Fruit fly (Drosophila melanogaster): ENCODE data around the gene CG3546.

Gene CG3546

DNA sequence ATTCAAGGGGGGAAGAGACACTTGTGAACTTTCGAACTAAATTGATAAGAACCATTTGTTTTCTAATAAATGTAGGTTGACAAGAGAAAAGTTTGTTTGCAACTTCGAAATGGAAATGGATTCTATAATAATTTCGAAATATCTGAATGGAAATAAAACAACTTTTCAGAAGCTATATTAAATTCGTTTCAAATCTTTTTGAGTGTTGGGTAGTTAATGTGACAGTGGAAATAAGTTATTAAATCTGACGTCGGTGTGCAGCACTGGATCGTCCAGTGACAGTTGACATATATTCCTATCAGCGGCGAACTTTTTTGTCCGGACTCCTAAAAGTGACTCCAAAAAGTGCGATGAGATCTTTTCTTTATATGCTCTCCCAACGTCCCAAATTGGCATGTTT, 15.5 kb upstream of the CG3546 start, which contains the start of gene CG3568:
Gene CG3568, plus strand, starts transcription at position 278 of the 400 bp plus-strand sequence.
- no peak for TF ChIP-seq CG14655 (GFP tag; optimal IDR thresholded peaks at IDR 0.05)
- no peak for TF ChIP-seq fd96Ca (GFP tag; IDR thresholded peaks at IDR 0.05)
- TF ChIP-seq CG8159 (tag; optimal IDR thresholded peaks at IDR 0.05), result no peak
- TF ChIP-seq CG8301 (tag; optimal IDR thresholded peaks at IDR 0.05), result no peak
- TF ChIP-seq gl (tag; optimal IDR thresholded peaks at IDR 0.05), result no peak
- no peak for TF ChIP-seq CG9948 (tag; optimal IDR thresholded peaks at IDR 0.05)
- TF ChIP-seq CG12605 (GFP tag; IDR thresholded peaks at IDR 0.05), result no peak
- no peak for TF ChIP-seq EcR (GFP tag; optimal IDR thresholded peaks at IDR 0.05)

DNA sequence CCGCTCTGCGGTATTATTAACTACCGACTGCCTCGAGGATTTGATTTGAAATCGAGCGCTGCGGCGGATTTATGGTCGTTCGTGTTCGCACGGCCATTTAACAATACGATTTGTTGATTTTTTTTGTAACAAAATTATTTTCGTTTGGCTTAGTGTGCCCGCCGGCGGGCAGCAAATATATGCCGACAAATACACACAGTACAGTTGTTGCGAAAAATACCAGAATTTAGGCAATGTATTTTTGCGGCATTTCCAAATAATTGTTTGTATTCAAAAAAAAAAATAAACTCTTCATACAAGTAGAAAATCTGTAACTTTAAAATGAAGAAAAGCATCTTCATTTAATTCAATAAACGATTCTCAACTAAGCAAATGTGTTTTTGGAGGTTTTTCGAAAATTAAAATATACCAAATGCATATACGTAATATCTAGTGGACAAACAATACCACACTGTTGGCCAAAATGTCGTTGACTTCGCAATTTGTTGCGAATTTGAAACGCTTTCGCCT, 9.2 kb upstream of the CG3546 start, which contains the start of the genes Usf and CG15912:
Gene Usf, minus strand, starts transcription at position 184 of the 510 bp plus-strand sequence.
Gene CG15912, plus strand, starts transcription at position 460 of the 510 bp plus-strand sequence.
- no peak for TF ChIP-seq CG10348 (GFP tag; IDR thresholded peaks at IDR 0.05)
- TF ChIP-seq EcR (GFP tag; optimal IDR thresholded peaks at IDR 0.05), result peak; percentile 57

DNA sequence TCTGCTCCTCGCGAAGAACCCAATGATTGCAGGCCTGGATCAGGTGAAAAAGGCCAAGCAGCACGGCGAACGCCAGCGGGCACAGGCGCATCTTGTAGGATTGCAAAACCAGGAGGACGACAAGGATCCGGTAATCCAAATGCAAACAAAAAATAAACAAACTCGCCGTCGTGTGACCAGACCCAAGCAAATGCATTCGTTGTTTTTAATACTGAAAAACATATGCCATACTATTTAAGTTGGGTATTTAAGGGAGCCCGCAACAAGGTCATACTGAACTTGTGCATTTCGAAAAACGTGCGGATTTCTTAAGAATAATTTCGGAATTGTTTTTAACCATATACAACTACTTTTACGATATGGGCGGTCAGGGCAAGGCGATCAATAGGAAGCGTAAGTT, 6.2 kb upstream of the CG3546 start, which contains the start of the genes CG11436 and CG3527:
Gene CG11436, minus strand, starts transcription at position 162 of the 400 bp plus-strand sequence.
Gene CG3527, plus strand, starts transcription at position 257 of the 400 bp plus-strand sequence.
- TF ChIP-seq EcR (GFP tag; optimal IDR thresholded peaks at IDR 0.05), result peak; percentile 12
- no peak for TF ChIP-seq CG32121 (GFP tag; IDR thresholded peaks at IDR 0.05)

DNA sequence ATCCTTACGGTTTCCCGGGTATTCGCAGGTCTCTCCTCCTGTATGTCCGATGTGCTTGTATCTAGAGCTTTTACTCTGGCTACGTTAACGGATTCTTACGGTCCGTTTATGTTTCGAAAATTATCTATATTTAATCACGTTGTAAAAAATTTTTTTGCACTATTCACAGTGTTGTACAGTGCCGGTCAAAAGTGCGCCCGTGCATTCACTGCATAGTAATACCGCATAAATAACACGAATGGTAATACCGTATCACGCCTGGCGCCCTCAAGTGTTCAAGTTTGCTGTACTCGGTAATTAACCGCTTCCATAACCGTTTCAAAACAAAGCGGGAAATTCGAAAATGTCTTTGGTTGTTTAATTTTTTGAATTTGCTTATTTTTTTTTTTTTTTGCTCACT, 3.9 kb upstream of the CG3546 start, which contains the start of gene CG11444:
Gene CG11444, minus strand, starts transcription at position 400 of the 400 bp plus-strand sequence.
- no peak for TF ChIP-seq rn (GFP tag; IDR thresholded peaks at IDR 0.05)
- peak; percentile 7 for TF ChIP-seq EcR (GFP tag; optimal IDR thresholded peaks at IDR 0.05)
- no peak for TF ChIP-seq CG15710 (tag; optimal IDR thresholded peaks at IDR 0.05)
- TF ChIP-seq CG32121 (GFP tag; IDR thresholded peaks at IDR 0.05), result peak; percentile 43
- TF ChIP-seq D1 (tag; optimal IDR thresholded peaks at IDR 0.05), result no peak
- TF ChIP-seq CG14655 (GFP tag; optimal IDR thresholded peaks at IDR 0.05), result no peak
- no peak for TF ChIP-seq CG13204 (GFP tag; optimal IDR thresholded peaks at IDR 0.05)
- no peak for TF ChIP-seq Pif1A (GFP tag; optimal IDR thresholded peaks at IDR 0.05)
- no peak for TF ChIP-seq gl (tag; optimal IDR thresholded peaks at IDR 0.05)
- TF ChIP-seq Snoo (tag; optimal IDR thresholded peaks at IDR 0.05), result peak; percentile 38
- TF ChIP-seq CG4496 (GFP tag; IDR thresholded peaks at IDR 0.05), result peak; percentile 14; the same call in 1 of the 3 replicates
- no peak for TF ChIP-seq CG8301 (tag; optimal IDR thresholded peaks at IDR 0.05)
- TF ChIP-seq CG10348 (GFP tag; IDR thresholded peaks at IDR 0.05), result no peak
- no peak for TF ChIP-seq CG12605 (GFP tag; IDR thresholded peaks at IDR 0.05)
- TF ChIP-seq fd96Ca (GFP tag; IDR thresholded peaks at IDR 0.05), result no peak; the same call in 2 of the 3 replicates
- no peak for TF ChIP-seq Ets98B (GFP tag; IDR thresholded peaks at IDR 0.05)
- TF ChIP-seq CG9948 (tag; optimal IDR thresholded peaks at IDR 0.05), result no peak
- TF ChIP-seq CG17806 (tag; optimal IDR thresholded peaks at IDR 0.05), result no peak
- no peak for TF ChIP-seq CG34367 (tag; optimal IDR thresholded peaks at IDR 0.05)
- no peak for TF ChIP-seq Pif1B (GFP tag; optimal IDR thresholded peaks at IDR 0.05)
- no peak for TF ChIP-seq CG8159 (tag; optimal IDR thresholded peaks at IDR 0.05)

DNA sequence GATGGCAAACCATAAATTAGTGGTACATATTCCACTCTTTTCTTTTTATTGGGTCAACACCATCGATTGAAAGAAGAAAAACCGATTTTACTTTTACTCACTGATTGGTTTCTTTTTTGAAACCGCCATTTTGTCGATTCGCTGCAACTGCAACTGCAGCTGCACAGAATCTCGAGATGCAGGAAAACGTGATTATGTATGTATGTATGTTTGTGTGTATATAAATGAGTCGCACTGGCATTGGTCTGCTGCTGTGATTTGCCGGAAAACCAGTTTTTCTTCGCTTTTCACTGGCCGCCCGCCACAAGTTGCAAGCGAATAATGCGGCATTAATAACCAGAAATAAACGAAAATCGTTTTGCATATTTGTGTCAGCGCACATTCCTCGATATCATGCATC, 3.2 kb upstream of the CG3546 start:
- TF ChIP-seq Pif1B (GFP tag; optimal IDR thresholded peaks at IDR 0.05) (no peak), D1 (tag; optimal IDR thresholded peaks at IDR 0.05) (no peak), EcR (GFP tag; optimal IDR thresholded peaks at IDR 0.05) (no peak), CG17806 (tag; optimal IDR thresholded peaks at IDR 0.05) (no peak), Snoo (tag; optimal IDR thresholded peaks at IDR 0.05) (no peak), CG10348 (GFP tag; IDR thresholded peaks at IDR 0.05) (no peak), CG32121 (GFP tag; IDR thresholded peaks at IDR 0.05) (no peak), rn (GFP tag; IDR thresholded peaks at IDR 0.05) (no peak), CG34367 (tag; optimal IDR thresholded peaks at IDR 0.05) (no peak), CG8301 (tag; optimal IDR thresholded peaks at IDR 0.05) (no peak), Ets98B (GFP tag; IDR thresholded peaks at IDR 0.05) (no peak)

DNA sequence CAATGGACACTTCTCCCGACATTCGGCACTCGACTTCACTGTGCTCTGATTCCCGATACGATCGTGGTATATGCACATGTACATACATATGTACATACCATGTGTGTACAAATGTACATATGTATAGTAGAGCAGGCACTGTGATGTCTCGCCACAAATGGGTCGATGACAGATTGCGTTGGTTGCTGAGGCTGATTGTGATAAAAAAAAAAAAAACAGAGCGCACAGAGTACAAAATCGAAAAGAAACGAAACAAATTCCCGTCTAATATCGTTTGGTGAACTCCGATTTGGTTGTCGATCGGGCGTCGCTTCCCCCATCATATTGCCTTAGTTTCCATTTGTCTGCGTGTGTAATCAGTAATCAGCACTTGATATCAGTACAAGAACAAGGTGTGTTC, 2.0 kb upstream of the CG3546 start:
- TF ChIP-seq EcR (GFP tag; optimal IDR thresholded peaks at IDR 0.05) (peak; percentile 21), CG8301 (tag; optimal IDR thresholded peaks at IDR 0.05) (no peak)

DNA sequence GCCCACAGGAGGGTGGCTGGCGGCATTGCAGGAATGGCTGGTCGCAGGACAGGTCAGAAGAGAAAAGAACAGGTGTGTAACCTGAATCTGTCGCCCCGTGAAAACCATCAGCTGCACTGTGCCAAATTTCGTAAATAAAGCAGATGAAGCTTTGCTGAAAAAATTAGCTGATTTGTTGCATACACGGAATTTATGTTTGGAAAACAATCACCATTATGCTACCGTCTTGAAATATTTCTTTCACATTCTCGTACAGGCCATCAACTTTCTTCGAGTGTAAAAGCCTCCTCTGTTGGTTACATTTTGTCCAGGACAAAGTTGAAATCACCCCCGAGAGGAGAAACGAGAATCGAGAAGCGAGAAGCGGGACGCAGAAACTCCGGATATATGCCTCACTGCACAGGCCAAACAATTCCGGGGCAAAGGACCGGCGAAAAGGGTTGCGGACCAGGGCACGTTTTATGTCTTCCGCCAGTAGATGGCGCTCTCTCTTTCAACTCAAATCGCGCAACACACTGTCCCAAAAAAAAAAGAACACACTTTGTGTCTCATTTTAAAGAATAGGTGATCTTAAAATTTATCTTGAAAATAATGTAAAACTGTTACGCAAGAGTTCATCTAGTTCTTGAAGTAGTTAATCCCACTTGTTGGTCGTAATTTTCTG, 2.4 kb downstream of the CG3546 start:
- TF ChIP-seq CG15710 (tag; optimal IDR thresholded peaks at IDR 0.05) (peak; percentile 17), CG4496 (GFP tag; IDR thresholded peaks at IDR 0.05) (no peak), CG17806 (tag; optimal IDR thresholded peaks at IDR 0.05) (peak; percentile 27), CG8159 (tag; optimal IDR thresholded peaks at IDR 0.05) (peak; percentile 42), EcR (GFP tag; optimal IDR thresholded peaks at IDR 0.05) (no peak)

All from whole organism, pupa.